Worm (Caenorhabditis elegans): ENCODE measurements around the gene sru-7.

- TF ChIP-seq hmbx-1 (tag; optimal IDR thresholded peaks at IDR 0.05) (no peak), flt-1 (GFP tag; IDR thresholded peaks at IDR 0.05) (no peak), ama-1 (optimal IDR thresholded peaks at IDR 0.05) (no peak), hmg-4 (GFP tag; optimal IDR thresholded peaks at IDR 0.05) (no peak), B0310.2 (tag; optimal IDR thresholded peaks at IDR 0.05) (no peak), ceh-13 (GFP tag; optimal IDR thresholded peaks at IDR 0.05) (no peak), sea-1 (GFP tag; conservative IDR thresholded peaks at IDR 0.05) (no peak), tbx-11 (GFP tag; IDR thresholded peaks at IDR 0.05) (no peak), tbx-37 (GFP tag; conservative IDR thresholded peaks at IDR 0.05) (no peak), tra-4 (tag; optimal IDR thresholded peaks at IDR 0.05) (no peak), ets-7 (tag; optimal IDR thresholded peaks at IDR 0.05) (no peak)
These were observed 42.5 kb upstream of the sru-7 start for ce11 chrIV:8449869-8450268.
